Fruit fly (Drosophila melanogaster) whole organism: ENCODE data around the gene CG33494.

Experiments used
- CG8478 ChIP-seq: fragments of >200 bp; optimal IDR thresholded peaks from 2 replicates; lab custom pipeline; 2018; ENCODE audit warnings: inconsistent platforms
- Dll ChIP-seq: fragments of >200 bp; optimal IDR thresholded peaks from 2 replicates; lab custom pipeline; 2017
- EcR ChIP-seq, 2 experiments: fragments of >200 bp; optimal IDR thresholded peaks; 2 replicates each; lab custom pipeline; 2017; ENCODE audit warnings: missing biosample characterization in 2 of 2, missing genetic modification characterization in 2 of 2, missing genetic modification reagents in 2 of 2
- pan ChIP-seq: fragments of >200 bp; optimal IDR thresholded peaks from 2 replicates; lab custom pipeline; 2017
- psq ChIP-seq: fragments of >200 bp; optimal IDR thresholded peaks from 2 replicates; lab custom pipeline; 2017
- usp ChIP-seq: fragments of >200 bp; optimal IDR thresholded peaks from 2 replicates; lab custom pipeline; 2017; ENCODE audit warnings: missing biosample characterization, missing genetic modification characterization, mixed read lengths

The CG33494 gene

DNA sequence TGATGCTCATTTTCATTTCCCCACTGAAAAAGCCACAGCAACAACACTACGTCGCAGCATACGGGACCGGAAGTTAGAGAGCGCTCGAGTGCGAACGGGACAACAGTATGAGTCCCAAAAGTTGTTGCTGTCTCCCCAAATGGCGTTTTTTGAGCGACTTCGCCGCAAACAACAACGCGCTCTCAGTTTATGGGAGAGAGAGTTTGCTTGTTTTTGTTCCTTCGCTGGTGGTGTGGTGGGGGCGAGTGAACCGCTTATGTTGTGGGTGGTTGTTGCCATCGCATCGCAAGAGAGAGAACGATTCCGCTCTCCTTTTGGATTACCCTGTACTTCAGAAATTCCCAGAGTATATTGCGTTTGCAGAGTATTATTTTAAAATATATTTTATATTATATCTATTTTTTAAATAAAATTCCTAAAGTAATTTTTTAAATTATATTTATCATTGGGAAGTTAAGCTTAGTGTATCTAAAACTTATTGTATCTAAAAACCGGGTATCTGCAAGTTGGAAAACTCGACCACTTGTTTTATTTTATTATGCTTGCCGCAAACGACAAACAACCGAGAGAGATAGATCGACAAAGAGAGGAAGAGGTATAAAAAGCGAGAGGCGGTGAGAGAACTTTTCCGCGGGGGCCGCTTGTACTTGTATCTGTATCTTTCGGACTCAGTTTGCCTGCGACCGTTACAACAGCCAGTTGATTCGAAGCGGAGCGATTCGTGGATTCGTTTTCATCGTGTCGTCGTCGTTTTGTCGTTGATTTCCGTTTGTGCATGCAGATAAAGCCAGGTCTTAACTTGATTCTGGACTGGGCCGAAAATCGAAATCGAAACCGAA, 20.7 kb upstream of the CG33494 start, which contains the start of gene msi:
Gene msi (plus strand): TSS at position 669 of the 839 bp plus-strand sequence.
- TF ChIP-seq usp (GFP tag; lab: Kevin White, UChicago) (no peak), CG8478 (peak; percentile 59), Dll (lab: Kevin White, UChicago) (peak; percentile 71), EcR (GFP tag; optimal IDR thresholded peaks at IDR 0.05; lab: Kevin White, UChicago) (no peak), pan (peak; percentile 92), psq (lab: Kevin White, UChicago) (no peak)

DNA sequence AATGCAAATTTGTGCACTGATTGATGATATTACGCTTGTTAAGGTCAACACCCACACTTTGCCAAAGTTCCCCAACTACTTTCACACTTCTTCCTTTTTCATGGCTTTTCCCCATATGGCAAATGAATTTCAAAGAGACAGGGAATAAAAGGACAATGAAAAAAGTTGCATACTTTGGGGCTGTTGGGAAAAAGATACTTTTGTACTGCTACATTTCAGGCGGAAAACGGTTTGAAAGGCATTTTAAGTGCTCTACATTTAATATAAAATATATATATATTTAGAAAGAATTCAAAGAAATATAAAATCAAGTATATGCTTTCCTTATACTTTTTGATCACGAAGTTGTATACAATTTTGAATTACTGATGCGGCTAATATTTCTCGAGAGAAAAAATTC, 17.8 kb upstream of the CG33494 start:
- no peak for TF ChIP-seq Dll (lab: Kevin White, UChicago)
- no peak for TF ChIP-seq usp (GFP tag; lab: Kevin White, UChicago)
- TF ChIP-seq psq (lab: Kevin White, UChicago): no peak
- no peak for TF ChIP-seq pan
- TF ChIP-seq CG8478: no peak
- TF ChIP-seq EcR (GFP tag; optimal IDR thresholded peaks at IDR 0.05; lab: Kevin White, UChicago): no peak

DNA sequence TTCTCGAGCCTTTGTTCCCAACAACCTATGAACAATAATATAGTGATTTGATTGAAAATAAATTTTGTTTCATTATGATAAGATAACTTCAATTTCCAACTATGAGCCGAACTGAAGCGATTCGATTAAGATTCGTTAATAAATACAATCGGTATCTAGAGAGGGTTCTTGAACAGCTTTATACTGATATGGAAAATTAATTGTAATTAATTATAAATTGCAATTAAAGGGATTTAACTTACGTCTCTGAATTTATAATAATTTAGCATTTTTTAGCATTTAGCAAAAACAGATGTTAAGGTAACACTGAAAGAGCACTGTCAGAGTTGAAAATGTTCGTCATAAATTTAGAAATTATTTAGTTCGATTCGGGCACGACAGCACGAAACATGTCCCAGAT, 11.0 kb upstream of the CG33494 start, which contains the start of gene CG5111:
Gene CG5111 (plus strand): TSS at position 301 of the 400 bp plus-strand sequence.
- no peak for TF ChIP-seq usp (GFP tag; lab: Kevin White, UChicago)
- TF ChIP-seq CG8478: no peak
- TF ChIP-seq Dll (lab: Kevin White, UChicago): no peak
- no peak for TF ChIP-seq psq (lab: Kevin White, UChicago)
- TF ChIP-seq pan: no peak
- TF ChIP-seq EcR (GFP tag; optimal IDR thresholded peaks at IDR 0.05; lab: Kevin White, UChicago): no peak

DNA sequence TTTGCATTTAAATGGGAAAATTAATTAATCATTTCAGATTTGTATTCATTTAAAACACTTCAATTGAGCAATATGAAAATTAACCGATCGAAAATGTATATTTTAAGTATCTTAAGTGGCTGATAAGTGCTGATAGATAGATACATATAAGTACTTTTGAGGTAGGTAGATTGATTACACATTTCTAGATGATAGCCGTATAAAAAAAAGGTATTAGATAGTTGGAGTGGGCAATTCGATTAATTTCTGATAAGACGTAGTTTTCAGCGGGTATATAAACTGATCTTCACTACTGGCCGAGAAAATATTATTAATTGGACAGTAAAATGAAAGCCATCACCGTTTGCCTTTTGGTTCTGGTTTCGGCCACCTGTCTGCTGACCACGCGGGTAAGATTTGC, 9.9 kb upstream of the CG33494 start, which contains the start of gene CG5107:
Gene CG5107 (plus strand): TSS at position 301 of the 400 bp plus-strand sequence.
- TF ChIP-seq EcR (GFP tag; optimal IDR thresholded peaks at IDR 0.05; lab: Kevin White, UChicago): no peak
- TF ChIP-seq pan: no peak
- TF ChIP-seq Dll (lab: Kevin White, UChicago): no peak
- no peak for TF ChIP-seq psq (lab: Kevin White, UChicago)
- no peak for TF ChIP-seq usp (GFP tag; lab: Kevin White, UChicago)
- TF ChIP-seq CG8478: no peak

DNA sequence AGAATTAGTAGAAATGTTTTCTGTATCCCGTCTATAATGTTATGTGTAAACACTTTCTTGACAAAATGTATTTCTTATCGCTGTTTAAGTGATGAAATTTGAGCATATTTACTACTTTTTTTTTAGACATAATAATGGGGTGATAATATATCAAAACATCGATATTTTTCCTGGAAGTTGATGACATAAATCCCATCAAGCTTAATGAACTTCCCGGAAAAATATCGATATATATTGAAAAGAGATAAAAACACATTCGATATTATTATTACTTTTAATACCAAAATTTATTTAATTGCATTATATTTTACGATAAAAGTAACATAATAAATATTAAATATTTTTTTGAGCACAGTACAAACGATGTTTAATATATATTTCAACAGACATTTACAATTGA, 792 bp upstream of the CG33494 start:
- no peak for TF ChIP-seq usp (GFP tag; lab: Kevin White, UChicago)
- TF ChIP-seq EcR (GFP tag; optimal IDR thresholded peaks at IDR 0.05; lab: Kevin White, UChicago): no peak
- no peak for TF ChIP-seq CG8478
- TF ChIP-seq psq (lab: Kevin White, UChicago): no peak
- no peak for TF ChIP-seq pan
- no peak for TF ChIP-seq Dll (lab: Kevin White, UChicago)

DNA sequence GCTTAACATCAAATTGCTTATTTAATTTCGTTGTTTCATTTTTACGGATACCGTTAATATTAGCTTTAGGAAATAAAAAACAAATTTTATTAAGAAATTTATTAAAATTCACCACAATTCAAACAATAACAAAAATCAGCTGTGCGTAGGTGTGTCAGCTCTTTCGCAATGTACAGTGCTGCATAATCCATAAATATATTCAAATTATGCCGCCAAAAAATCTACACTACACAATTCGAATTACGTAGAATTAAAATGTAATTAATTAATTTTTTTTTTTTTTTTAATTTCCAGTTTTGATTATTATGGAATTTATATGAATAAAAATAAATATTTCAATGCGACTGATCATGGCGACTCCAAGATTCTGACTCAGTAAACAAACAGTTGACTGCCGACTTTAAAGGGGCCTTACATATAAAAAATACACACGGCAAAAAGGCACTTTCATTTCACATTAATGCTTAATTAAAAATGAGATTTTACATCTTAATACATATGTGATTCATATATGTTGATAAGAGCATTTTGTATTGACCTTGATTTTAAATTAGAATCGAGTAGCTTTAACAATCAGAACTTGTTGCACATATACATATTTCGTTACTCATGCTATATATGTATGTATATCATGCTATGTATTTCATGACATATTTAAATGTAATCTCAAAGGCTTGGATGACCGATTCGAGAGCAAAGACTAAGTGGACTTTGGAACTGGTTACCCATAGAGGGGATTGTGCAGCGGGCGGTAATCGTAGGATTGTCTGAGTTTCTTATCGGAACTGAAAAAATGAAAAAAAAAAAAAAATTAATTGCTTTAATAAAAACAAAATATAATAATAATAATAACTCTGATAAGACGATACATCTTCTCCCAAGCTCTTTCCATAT, 1.4 kb downstream of the CG33494 start:
- no peak for TF ChIP-seq CG8478
- no peak for TF ChIP-seq pan
- no peak for TF ChIP-seq psq (lab: Kevin White, UChicago)
- no peak for TF ChIP-seq EcR (GFP tag; optimal IDR thresholded peaks at IDR 0.05; lab: Kevin White, UChicago)
- no peak for TF ChIP-seq usp (GFP tag; lab: Kevin White, UChicago)
- no peak for TF ChIP-seq Dll (lab: Kevin White, UChicago)

DNA sequence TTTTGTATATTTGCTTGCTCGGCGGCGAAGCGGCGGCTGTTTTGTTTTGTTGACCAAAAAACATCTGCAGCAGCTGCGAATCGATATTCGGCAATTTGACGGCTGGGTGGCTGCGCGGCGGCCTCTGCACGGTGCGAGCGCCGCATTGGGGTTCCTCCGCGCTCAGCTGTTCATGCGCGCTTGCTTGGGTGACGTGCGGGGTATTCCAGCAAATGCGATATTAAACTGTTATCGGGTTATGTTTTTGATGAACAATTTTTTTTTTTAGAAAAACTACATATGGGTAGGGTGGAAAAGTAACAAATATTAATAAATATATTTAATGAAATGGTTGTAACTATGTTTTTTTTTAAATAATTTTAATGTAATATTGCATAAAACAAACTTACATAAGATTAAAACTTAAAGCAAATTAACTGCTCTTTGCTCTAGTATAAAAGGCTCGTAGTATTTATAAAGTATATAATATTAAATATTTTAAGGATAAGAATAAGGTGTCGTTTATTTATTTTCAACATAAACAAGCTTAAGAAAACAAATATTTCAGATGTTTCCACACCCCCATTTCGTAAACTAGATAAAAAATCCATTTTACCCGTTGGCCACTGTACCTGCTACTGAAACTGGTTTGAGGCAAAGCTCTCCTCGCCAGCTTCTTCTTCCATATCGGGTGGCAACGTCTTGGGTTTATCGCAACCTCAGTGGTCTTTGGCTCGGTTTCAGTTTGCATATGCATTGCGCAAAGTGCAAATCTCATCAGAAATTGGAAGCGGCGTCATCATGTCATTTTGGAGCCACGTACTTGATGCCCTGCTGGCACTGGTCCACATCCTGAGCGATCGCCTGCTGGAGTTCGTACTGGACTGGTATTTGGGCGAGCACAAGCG, 3.9 kb downstream of the CG33494 start, which contains the start of the genes Gnpat and CG5112:
Gene Gnpat (minus strand): TSS at position 159 of the 887 bp plus-strand sequence.
Gene CG5112 (plus strand): TSS at position 683 of the 887 bp plus-strand sequence.
- no peak for TF ChIP-seq CG8478
- TF ChIP-seq Dll (lab: Kevin White, UChicago): no peak
- TF ChIP-seq EcR (GFP tag; optimal IDR thresholded peaks at IDR 0.05; lab: Kevin White, UChicago): no peak
- TF ChIP-seq psq (lab: Kevin White, UChicago): no peak
- no peak for TF ChIP-seq pan

DNA sequence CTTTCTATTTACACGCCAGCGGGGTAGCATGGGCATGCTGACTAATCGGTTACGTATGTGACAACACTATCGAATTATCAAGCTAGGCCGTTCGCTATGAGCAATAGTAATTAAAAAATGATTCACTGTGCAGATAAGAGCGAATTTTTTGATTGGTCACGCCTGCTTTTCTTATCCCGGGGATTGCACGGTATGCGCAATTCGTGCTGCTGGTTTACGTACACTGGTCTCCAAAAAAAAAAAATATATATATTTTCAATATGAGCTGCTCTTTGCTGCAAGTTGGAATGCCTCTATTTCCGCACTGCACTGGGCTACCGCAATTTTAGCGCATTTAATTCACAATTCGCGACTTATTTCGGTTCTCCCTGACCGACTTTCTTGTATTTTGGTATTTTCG, 4.6 kb downstream of the CG33494 start:
- TF ChIP-seq Dll (lab: Kevin White, UChicago) (no peak), EcR (GFP tag; optimal IDR thresholded peaks at IDR 0.05; lab: Kevin White, UChicago) (no peak), pan (peak; percentile 80), psq (lab: Kevin White, UChicago) (no peak)

DNA sequence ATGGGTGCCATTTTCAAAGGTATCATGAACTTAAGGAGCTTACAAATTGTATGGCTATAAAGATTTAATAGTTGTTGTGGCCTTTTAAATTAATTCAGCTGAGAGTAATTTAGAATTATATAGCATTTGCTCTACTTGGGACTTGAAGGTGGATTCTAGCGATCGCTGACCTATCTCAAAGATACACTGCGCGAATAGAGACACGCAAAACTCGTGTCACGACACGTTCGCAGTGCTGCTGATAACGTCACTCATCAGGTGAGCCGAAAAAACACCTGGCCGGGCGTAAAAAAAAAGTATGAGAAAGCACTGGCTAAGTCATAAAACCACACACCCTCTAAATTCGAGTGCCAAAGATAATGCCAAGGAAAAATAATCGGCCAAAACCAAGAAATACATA, 5.3 kb downstream of the CG33494 start:
- TF ChIP-seq Dll (lab: Kevin White, UChicago) (no peak), pan (no peak), psq (lab: Kevin White, UChicago) (no peak), EcR (GFP tag; optimal IDR thresholded peaks at IDR 0.05; lab: Kevin White, UChicago) (no peak), CG8478 (no peak), usp (GFP tag; lab: Kevin White, UChicago) (no peak)

DNA sequence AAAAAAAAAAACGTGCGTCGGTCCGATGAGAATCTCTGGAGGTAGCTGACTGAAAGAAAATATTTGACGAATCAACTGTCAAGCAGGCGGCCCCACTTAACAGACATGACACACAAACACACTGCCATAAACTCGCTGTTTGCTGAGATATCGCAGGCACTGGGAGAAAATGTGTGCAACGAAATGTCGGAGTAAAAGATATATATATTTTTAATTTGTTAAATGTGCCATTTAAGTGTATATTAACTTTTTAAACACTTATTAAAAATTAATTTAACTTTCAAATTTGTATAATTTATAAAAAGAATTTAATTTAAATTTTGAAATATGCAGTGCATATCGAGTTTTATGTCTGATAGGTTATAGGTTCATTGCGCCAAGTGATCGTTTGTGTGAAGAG, 5.8 kb downstream of the CG33494 start:
- TF ChIP-seq CG8478 (no peak), Dll (lab: Kevin White, UChicago) (no peak), EcR (GFP tag; optimal IDR thresholded peaks at IDR 0.05; lab: Kevin White, UChicago) (no peak), pan (no peak), usp (GFP tag; lab: Kevin White, UChicago) (no peak), psq (lab: Kevin White, UChicago) (no peak)
